Worm (Caenorhabditis elegans): Measurements from ENCODE around the gene F49F1.15.

DNA sequence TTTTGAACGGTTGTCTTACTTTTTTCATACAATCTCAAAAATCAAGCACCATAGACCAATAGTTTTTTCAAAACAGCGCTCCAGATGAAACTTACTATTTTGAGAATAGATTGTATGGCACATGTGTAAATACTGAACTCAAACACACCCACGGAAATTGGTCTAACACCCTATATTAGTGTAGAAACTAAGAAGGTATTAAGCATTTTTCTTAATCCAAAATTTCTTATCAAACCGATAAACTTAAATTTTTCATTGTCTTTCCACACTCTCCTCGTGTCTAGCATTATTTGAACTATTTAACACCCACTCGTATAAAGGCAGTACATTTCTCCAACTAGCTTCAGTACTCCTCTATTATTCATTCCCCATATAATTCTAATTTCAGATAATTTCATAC lies 35.7 kb upstream of the F49F1.15 start:
- TF ChIP-seq med-1 (GFP tag; optimal IDR thresholded peaks at IDR 0.05; ENCODE audit: insufficient read depth) (no peak), klf-2 (GFP tag; conservative IDR thresholded peaks at IDR 0.05) (no peak), flt-1 (GFP tag; IDR thresholded peaks at IDR 0.05) (no peak), ref-1 (GFP tag; conservative IDR thresholded peaks at IDR 0.05) (no peak), tab-1 (GFP tag; IDR thresholded peaks at IDR 0.05) (no peak)

Measured in whole organism, midembryonic.